Worm (Caenorhabditis elegans) whole organism, young adult: ENCODE measurements around the gene F08F8.6.

ENCODE experiments used
- D2030.7 ChIP-seq: fragments of 200-800 bp; sonication (Bioruptor generic); IDR thresholded peaks from 2 replicates; pipeline ENCODE4 v1.3.6; 2022; ENCODE audit warnings: missing genetic modification reagents, missing genetic modification characterization, missing compliant biosample characterization
- F23B12.7 ChIP-seq: sonication (generic microtip); optimal IDR thresholded peaks from 2 replicates; lab custom pipeline; 2017; ENCODE audit warnings: missing genetic modification characterization, mild to moderate bottlenecking, missing compliant biosample characterization, antibody characterized with exemption, moderate library complexity; ENCODE audit not compliant: insufficient read depth
- K11D2.4 ChIP-seq: fragments of 200-800 bp; sonication (Bioruptor generic); IDR thresholded peaks from 2 replicates; pipeline ENCODE4 v1.3.6; 2022; ENCODE audit warnings: missing genetic modification reagents, missing genetic modification characterization, missing compliant biosample characterization
- K12H6.12 ChIP-seq: fragments of 200-800 bp; sonication (Bioruptor generic); optimal IDR thresholded peaks from 2 replicates; lab custom pipeline; 2018; ENCODE audit warnings: mild to moderate bottlenecking, missing genetic modification characterization, missing compliant biosample characterization
- T26A5.8 ChIP-seq: sonication (generic microtip); optimal IDR thresholded peaks from 2 replicates; lab custom pipeline; 2016; ENCODE audit warnings: missing genetic modification characterization, missing compliant biosample characterization
- Y53G8AR.9 ChIP-seq: fragments of 200-800 bp; sonication (Bioruptor generic); conservative IDR thresholded peaks from 2 replicates; pipeline ENCODE4 v1.3.6; 2022; ENCODE audit warnings: missing genetic modification reagents, missing genetic modification characterization, missing compliant biosample characterization
- Y67H2A.10 ChIP-seq: fragments of 200-800 bp; sonication (Bioruptor generic); conservative IDR thresholded peaks from 2 replicates; pipeline ENCODE4 v1.3.6; 2022; ENCODE audit warnings: missing genetic modification reagents, missing genetic modification characterization, missing compliant biosample characterization
- Y79H2A.3 ChIP-seq: fragments of 200-800 bp; sonication (Bioruptor generic); conservative IDR thresholded peaks from 2 replicates; pipeline ENCODE4 v1.3.6; 2022; ENCODE audit warnings: missing genetic modification reagents, missing genetic modification characterization, missing compliant biosample characterization
- ZK185.1 ChIP-seq: sonication (generic microtip); optimal IDR thresholded peaks from 2 replicates; lab custom pipeline; 2016; ENCODE audit warnings: mild to moderate bottlenecking, missing genetic modification characterization, missing compliant biosample characterization; ENCODE audit not compliant: poor library complexity, severe bottlenecking
- ama-1 ChIP-seq, 3 experiments: fragments of 150-350 bp in 1 of 3; sonication (generic microtip) in 2 of 3; optimal IDR thresholded peaks; 2 replicates each; lab custom pipeline; 2014 to 2018; ENCODE audit warnings: missing biosample characterization in 2 of 3, missing genetic modification characterization in 2 of 3, missing genetic modification reagents in 2 of 3
- bed-1 ChIP-seq: fragments of 200-800 bp; sonication (Bioruptor generic); IDR thresholded peaks from 2 replicates; pipeline ENCODE4 v1.3.6; 2022; ENCODE audit warnings: missing genetic modification reagents, missing genetic modification characterization, missing compliant biosample characterization
- ccch-3 ChIP-seq: fragments of 200-800 bp; sonication (Bioruptor generic); optimal IDR thresholded peaks from 2 replicates; lab custom pipeline; 2018; ENCODE audit warnings: mild to moderate bottlenecking, missing genetic modification characterization, missing compliant biosample characterization
- cebp-2 ChIP-seq: fragments of 200-800 bp; sonication (Bioruptor generic); IDR thresholded peaks from 2 replicates; pipeline ENCODE4 v1.3.6; 2022; ENCODE audit warnings: missing genetic modification characterization, missing compliant biosample characterization
- ceh-40 ChIP-seq: fragments of 200-800 bp; sonication (Bioruptor generic); IDR thresholded peaks from 2 replicates; pipeline ENCODE4 v1.3.6; 2022; ENCODE audit warnings: missing genetic modification characterization, missing compliant biosample characterization
- ceh-79 ChIP-seq: sonication (generic microtip); optimal IDR thresholded peaks from 2 replicates; lab custom pipeline; 2017; ENCODE audit warnings: mild to moderate bottlenecking, missing genetic modification characterization, missing compliant biosample characterization
- dox-1 ChIP-seq: fragments of 200-800 bp; sonication (Bioruptor generic); IDR thresholded peaks from 2 replicates; pipeline ENCODE4 v1.3.6; 2022; ENCODE audit warnings: missing genetic modification reagents, missing genetic modification characterization, missing compliant biosample characterization
- dpff-1 ChIP-seq: sonication (generic microtip); optimal IDR thresholded peaks from 2 replicates; lab custom pipeline; 2017; ENCODE audit warnings: mild to moderate bottlenecking, missing genetic modification characterization, missing compliant biosample characterization
- fkh-3 ChIP-seq: sonication (generic microtip); optimal IDR thresholded peaks from 2 replicates; lab custom pipeline; 2016; ENCODE audit warnings: mild to moderate bottlenecking, missing genetic modification characterization, missing compliant biosample characterization
- hrde-1 ChIP-seq: sonication (generic microtip); optimal IDR thresholded peaks from 2 replicates; lab custom pipeline; 2016; ENCODE audit warnings: missing genetic modification characterization, mild to moderate bottlenecking, missing compliant biosample characterization, moderate library complexity, missing genotype, missing genetic modification reagents, borderline replicate concordance
- lin-54 ChIP-seq: fragments of 200-800 bp; sonication (Bioruptor generic); optimal IDR thresholded peaks from 2 replicates; lab custom pipeline; 2018; ENCODE audit warnings: mild to moderate bottlenecking, missing genetic modification characterization, missing compliant biosample characterization
- lsl-1 ChIP-seq: fragments of 200-800 bp; sonication (Bioruptor generic); optimal IDR thresholded peaks from 2 replicates; lab custom pipeline; 2018; ENCODE audit warnings: mild to moderate bottlenecking, missing genetic modification characterization, moderate library complexity, missing compliant biosample characterization
- lsy-27 ChIP-seq: sonication (generic microtip); optimal IDR thresholded peaks from 2 replicates; lab custom pipeline; 2017; ENCODE audit warnings: missing genetic modification characterization, mild to moderate bottlenecking, missing compliant biosample characterization, antibody characterized with exemption, missing genotype, borderline replicate concordance; ENCODE audit not compliant: insufficient read depth
- mxl-1 ChIP-seq: sonication (generic microtip); optimal IDR thresholded peaks from 2 replicates; lab custom pipeline; 2016; ENCODE audit warnings: missing genetic modification characterization, missing compliant biosample characterization
- nhr-179 ChIP-seq: sonication (generic microtip); optimal IDR thresholded peaks from 2 replicates; lab custom pipeline; 2016; ENCODE audit warnings: mild to moderate bottlenecking, missing genetic modification characterization, missing compliant biosample characterization
- nhr-80 ChIP-seq: sonication (generic microtip); optimal IDR thresholded peaks from 2 replicates; lab custom pipeline; 2016; ENCODE audit warnings: missing genetic modification characterization, missing compliant biosample characterization
- nhr-90 ChIP-seq: sonication (generic microtip); optimal IDR thresholded peaks from 2 replicates; lab custom pipeline; 2016; ENCODE audit warnings: missing genotype, mild to moderate bottlenecking, missing genetic modification characterization, missing compliant biosample characterization
- rec-8 ChIP-seq, 2 experiments: sonication (generic microtip); optimal IDR thresholded peaks; 2 replicates each; lab custom pipeline; 2016; ENCODE audit warnings: mild to moderate bottlenecking in 2 of 2, missing genetic modification characterization in 2 of 2, missing genetic modification reagents in 2 of 2, missing genotype in 2 of 2, missing biosample characterization in 1 of 2, missing compliant biosample characterization in 1 of 2, moderate library complexity in 1 of 2
- sdz-38 ChIP-seq: sonication (generic microtip); optimal IDR thresholded peaks from 2 replicates; lab custom pipeline; 2016; ENCODE audit warnings: missing genotype, missing genetic modification characterization, missing compliant biosample characterization
- snpc-3.4 ChIP-seq: sonication (generic microtip); optimal IDR thresholded peaks from 2 replicates; lab custom pipeline; 2017; ENCODE audit warnings: missing genetic modification characterization, mild to moderate bottlenecking, missing compliant biosample characterization, antibody characterized with exemption, moderate library complexity, missing genotype, missing genetic modification reagents
- tbp1 ChIP-seq: fragments of 200-800 bp; sonication (Bioruptor generic); optimal IDR thresholded peaks from 2 replicates; lab custom pipeline; 2018; ENCODE audit warnings: mild to moderate bottlenecking, missing genetic modification characterization, missing compliant biosample characterization
- tlf-1 ChIP-seq: fragments of 200-800 bp; sonication (Bioruptor generic); optimal IDR thresholded peaks from 2 replicates; lab custom pipeline; 2018; ENCODE audit warnings: mild to moderate bottlenecking, missing genetic modification characterization, missing compliant biosample characterization
- unc-130 ChIP-seq: sonication (generic microtip); optimal IDR thresholded peaks from 2 replicates; lab custom pipeline; 2016; ENCODE audit warnings: missing genetic modification reagents, missing genetic modification characterization, missing compliant biosample characterization
- ztf-3 ChIP-seq: fragments of 200-800 bp; sonication (Bioruptor generic); optimal IDR thresholded peaks from 2 replicates; lab custom pipeline; 2018; ENCODE audit warnings: mild to moderate bottlenecking, missing genetic modification characterization, missing compliant biosample characterization

The F08F8.6 gene

ce11 chrIII:7381546-7382171, 38.2 kb downstream of the F08F8.6 start, which contains the start of the genes hmg-4 and T20B12.3 (continued):
- TF ChIP-seq K11D2.4 (GFP tag; lab: Robert Waterston, UW): no peak
- peak; percentile 15 for TF ChIP-seq snpc-3.4 (tag; lab: Kevin White, UChicago)
- no peak for TF ChIP-seq ceh-40 (GFP tag; lab: Robert Waterston, UW)
- TF ChIP-seq sdz-38 (tag; lab: Kevin White, UChicago): no peak
- peak; percentile 55 for TF ChIP-seq dox-1 (GFP tag; lab: Robert Waterston, UW)
- TF ChIP-seq K12H6.12: peak; percentile 4
- TF ChIP-seq ama-1 (optimal IDR thresholded peaks at IDR 0.05; lab: Kevin White, UChicago): no peak
- TF ChIP-seq ama-1 (GFP tag; optimal IDR thresholded peaks at IDR 0.05; lab: Kevin White, UChicago): no peak
- peak; percentile 14 for TF ChIP-seq unc-130
- TF ChIP-seq Y67H2A.10 (GFP tag; lab: Robert Waterston, UW): no peak
- no peak for TF ChIP-seq fkh-3 (tag; lab: Kevin White, UChicago)
- TF ChIP-seq ZK185.1 (tag; lab: Kevin White, UChicago): no peak
- no peak for TF ChIP-seq hrde-1 (tag; lab: Kevin White, UChicago)
- TF ChIP-seq lsl-1: peak; percentile 89
- TF ChIP-seq lin-54 (GFP tag; lab: Kevin White, UChicago): peak; percentile 22
- TF ChIP-seq ccch-3 (GFP tag; lab: Kevin White, UChicago): no peak
- TF ChIP-seq T26A5.8 (tag; lab: Kevin White, UChicago): no peak
- TF ChIP-seq bed-1 (GFP tag; lab: Robert Waterston, UW): no peak
- peak; percentile 7 for TF ChIP-seq tlf-1 (GFP tag; lab: Kevin White, UChicago)
- TF ChIP-seq, all 124 proteins: peak for 25

- TF ChIP-seq Y79H2A.3 (GFP tag; lab: Robert Waterston, UW) (no peak), dpff-1 (tag; lab: Kevin White, UChicago) (no peak), nhr-179 (tag; lab: Kevin White, UChicago) (no peak), tbp1 (GFP tag; lab: Kevin White, UChicago) (peak; percentile 58), D2030.7 (GFP tag; lab: Robert Waterston, UW) (no peak)
Observed at ce11 chrIII:7383733-7384132, 40.2 kb downstream of the F08F8.6 start, which contains the start of gene tbp-1. Gene tbp-1 (plus strand): TSS chrIII:7384033.

- TF ChIP-seq ztf-3 (GFP tag; lab: Kevin White, UChicago) (no peak), hrde-1 (tag; lab: Kevin White, UChicago) (no peak), dox-1 (GFP tag; lab: Robert Waterston, UW) (no peak), T26A5.8 (tag; lab: Kevin White, UChicago) (no peak), K12H6.12 (no peak), rec-8 (tag; optimal IDR thresholded peaks at IDR 0.05; lab: Kevin White, UChicago) (no peak), Y53G8AR.9 (GFP tag; lab: Robert Waterston, UW) (no peak), nhr-90 (tag; lab: Kevin White, UChicago) (no peak), lsy-27 (tag; lab: Kevin White, UChicago) (no peak), ama-1 (optimal IDR thresholded peaks at IDR 0.05; lab: Kevin White, UChicago) (no peak), ama-1 (GFP tag; optimal IDR thresholded peaks at IDR 0.05; lab: Kevin White, UChicago) (no peak), cebp-2 (GFP tag; lab: Robert Waterston, UW) (no peak), fkh-3 (tag; lab: Kevin White, UChicago) (no peak), Y67H2A.10 (GFP tag; lab: Robert Waterston, UW) (no peak), F23B12.7 (tag; lab: Kevin White, UChicago) (no peak), ceh-79 (tag; lab: Kevin White, UChicago) (no peak), mxl-1 (tag; lab: Kevin White, UChicago) (no peak), nhr-80 (no peak)
Observed at ce11 chrIII:7385929-7386328, 42.4 kb downstream of the F08F8.6 start, which contains the start of gene trd-1. Gene trd-1 (plus strand): TSS chrIII:7386229.
